Fruit fly (Drosophila melanogaster) whole organism, embryonic: Measurements from ENCODE around the gene CG17362.
A peak's percentile ranks its signal among the peaks of the same experiment; 100 is the strongest.

Experiments used
- Antp ChIP-seq: fragments of 200-800 bp; sonication (Bioruptor generic); optimal IDR thresholded peaks from 3 replicates; lab custom pipeline; 2016; ENCODE audit warnings: missing biosample characterization, missing genetic modification characterization
- BEAF-32 ChIP-seq: fragments of 200-800 bp; sonication (Bioruptor generic); optimal IDR thresholded peaks from 3 replicates; lab custom pipeline; 2017; ENCODE audit warnings: missing biosample characterization, missing genetic modification characterization, mild to moderate bottlenecking, moderate library complexity, missing genetic modification reagents
- CG10431 ChIP-seq: fragments of 200-800 bp; sonication (Bioruptor generic); optimal IDR thresholded peaks from 3 replicates; lab custom pipeline; 2018; ENCODE audit warnings: missing biosample characterization, mild to moderate bottlenecking, missing genetic modification characterization
- CG11504 ChIP-seq: fragments of 200-800 bp; sonication (Bioruptor generic); optimal IDR thresholded peaks from 3 replicates; lab custom pipeline; 2019; ENCODE audit warnings: missing biosample characterization, mild to moderate bottlenecking, missing genetic modification characterization, moderate library complexity
- CG13123 ChIP-seq: fragments of 200-800 bp; sonication (Bioruptor generic); optimal IDR thresholded peaks from 2 replicates; lab custom pipeline; 2016; ENCODE audit warnings: missing biosample characterization, missing genetic modification characterization
- CG14667 ChIP-seq: fragments of 200-800 bp; sonication (Bioruptor generic); IDR thresholded peaks from 2 replicates; pipeline ENCODE4 v1.3.6; 2022; ENCODE audit warnings: missing biosample characterization, missing genetic modification characterization
- CG1529 ChIP-seq: fragments of 200-800 bp; sonication (Bioruptor generic); optimal IDR thresholded peaks from 3 replicates; lab custom pipeline; 2018; ENCODE audit warnings: missing biosample characterization, missing genetic modification characterization
- CG1603 ChIP-seq: fragments of 200-800 bp; sonication (Bioruptor generic); optimal IDR thresholded peaks from 2 replicates; lab custom pipeline; 2019; ENCODE audit warnings: missing biosample characterization, mild to moderate bottlenecking, missing genetic modification characterization, moderate library complexity
- CG16815 ChIP-seq: fragments of 200-800 bp; sonication (Bioruptor generic); optimal IDR thresholded peaks from 3 replicates; lab custom pipeline; 2017; ENCODE audit warnings: missing biosample characterization, mild to moderate bottlenecking, missing genetic modification characterization
- CG17612 ChIP-seq: fragments of 200-800 bp; sonication (Bioruptor generic); IDR thresholded peaks from 2 replicates; pipeline ENCODE4 v1.3.6; 2022; ENCODE audit warnings: missing biosample characterization, missing genetic modification characterization
- CG17829 ChIP-seq: fragments of 200-800 bp; optimal IDR thresholded peaks from 2 replicates; lab custom pipeline; 2019; ENCODE audit warnings: missing biosample characterization, mild to moderate bottlenecking, missing genetic modification characterization, moderate library complexity
- CG2116 ChIP-seq: fragments of 200-800 bp; sonication (Bioruptor generic); optimal IDR thresholded peaks from 3 replicates; lab custom pipeline; 2018; ENCODE audit warnings: missing biosample characterization, mild to moderate bottlenecking, missing genetic modification characterization
- CG2712 ChIP-seq: fragments of 200-800 bp; optimal IDR thresholded peaks from 3 replicates; lab custom pipeline; 2019; ENCODE audit warnings: missing biosample characterization, mild to moderate bottlenecking, missing genetic modification characterization, moderate library complexity
- CG32767 ChIP-seq: fragments of 200-800 bp; sonication (Bioruptor generic); IDR thresholded peaks from 2 replicates; pipeline ENCODE4 v1.3.6; 2022; ENCODE audit warnings: missing biosample characterization, missing genetic modification characterization
- CG43689 ChIP-seq: fragments of 200-800 bp; sonication (Bioruptor generic); IDR thresholded peaks from 2 replicates; pipeline ENCODE4 v1.3.6; 2022; ENCODE audit warnings: missing biosample characterization, missing genetic modification characterization
- CG4617 ChIP-seq: fragments of 200-800 bp; sonication (Bioruptor generic); optimal IDR thresholded peaks from 3 replicates; lab custom pipeline; 2016; ENCODE audit warnings: missing biosample characterization, missing genetic modification characterization, borderline replicate concordance
- CG7372 ChIP-seq: fragments of 200-800 bp; sonication (Bioruptor generic); IDR thresholded peaks from 2 replicates; pipeline ENCODE4 v1.3.6; 2022; ENCODE audit warnings: missing biosample characterization, missing genetic modification characterization
- CG9876 ChIP-seq: fragments of 200-800 bp; sonication (Bioruptor generic); optimal IDR thresholded peaks from 2 replicates; lab custom pipeline; 2016; ENCODE audit warnings: missing biosample characterization, missing genetic modification characterization
- Dek ChIP-seq: fragments of 200-800 bp; sonication (Bioruptor generic); optimal IDR thresholded peaks from 3 replicates; lab custom pipeline; 2019; ENCODE audit warnings: missing biosample characterization, mild to moderate bottlenecking, missing genetic modification characterization, moderate library complexity
- Dp ChIP-seq: fragments of 200-800 bp; sonication (Bioruptor generic); optimal IDR thresholded peaks from 2 replicates; lab custom pipeline; 2018; ENCODE audit warnings: missing biosample characterization, mild to moderate bottlenecking, missing genetic modification characterization, moderate library complexity
- E2f2 ChIP-seq: fragments of 200-800 bp; sonication (Bioruptor generic); IDR thresholded peaks from 2 replicates; pipeline ENCODE4 v1.3.6; 2022; ENCODE audit warnings: missing biosample characterization, missing genetic modification characterization
- HLH3B ChIP-seq: fragments of 200-800 bp; sonication (Bioruptor generic); IDR thresholded peaks from 2 replicates; pipeline ENCODE4 v1.3.6; 2022; ENCODE audit warnings: missing biosample characterization, missing genetic modification characterization
- HLH54F ChIP-seq: fragments of 200-800 bp; sonication (Bioruptor generic); optimal IDR thresholded peaks from 3 replicates; lab custom pipeline; 2016; ENCODE audit warnings: missing biosample characterization, missing genetic modification characterization
- Hr3 ChIP-seq: fragments of 200-800 bp; sonication (Bioruptor generic); optimal IDR thresholded peaks from 3 replicates; lab custom pipeline; 2016; ENCODE audit warnings: missing biosample characterization, missing genetic modification characterization
- Lhr ChIP-seq: fragments of 200-800 bp; sonication (Bioruptor generic); optimal IDR thresholded peaks from 3 replicates; lab custom pipeline; 2017; ENCODE audit warnings: mild to moderate bottlenecking, missing biosample characterization, missing genetic modification reagents, missing genetic modification characterization
- MESR4 ChIP-seq: fragments of 200-800 bp; sonication (Bioruptor generic); optimal IDR thresholded peaks from 2 replicates; lab custom pipeline; 2018; ENCODE audit warnings: missing biosample characterization, mild to moderate bottlenecking, missing genetic modification characterization, moderate library complexity
- Ptx1 ChIP-seq: fragments of 200-800 bp; sonication (Bioruptor generic); IDR thresholded peaks from 2 replicates; pipeline ENCODE4 v1.3.6; 2022; ENCODE audit warnings: missing biosample characterization, missing genetic modification characterization
- ash1 ChIP-seq: fragments of 200-800 bp; sonication (Bioruptor generic); optimal IDR thresholded peaks from 2 replicates; lab custom pipeline; 2018; ENCODE audit warnings: missing biosample characterization, mild to moderate bottlenecking, missing genetic modification characterization
- crp ChIP-seq, 2 experiments: fragments of 200-800 bp; sonication (Bioruptor generic); optimal IDR thresholded peaks; 2 replicates in 1 of 2; 3 replicates in 1 of 2; lab custom pipeline; 2017; ENCODE audit warnings: missing biosample characterization in 2 of 2, missing genetic modification characterization in 2 of 2, mild to moderate bottlenecking in 1 of 2, moderate library complexity in 1 of 2
- gem ChIP-seq: fragments of 200-800 bp; sonication (Bioruptor generic); optimal IDR thresholded peaks from 2 replicates; lab custom pipeline; 2019; ENCODE audit warnings: missing biosample characterization, mild to moderate bottlenecking, missing genetic modification characterization, moderate library complexity
- gfzf ChIP-seq: fragments of 200-800 bp; sonication (Bioruptor generic); optimal IDR thresholded peaks from 2 replicates; lab custom pipeline; 2016; ENCODE audit warnings: missing biosample characterization, mild to moderate bottlenecking, missing genetic modification characterization, moderate library complexity
- nmo ChIP-seq: fragments of 200-800 bp; sonication (Bioruptor generic); optimal IDR thresholded peaks from 2 replicates; lab custom pipeline; 2018; ENCODE audit warnings: missing biosample characterization, mild to moderate bottlenecking, missing genetic modification characterization, moderate library complexity
- pb ChIP-seq: fragments of 200-800 bp; sonication (Bioruptor generic); optimal IDR thresholded peaks from 3 replicates; lab custom pipeline; 2016; ENCODE audit warnings: missing biosample characterization, missing genetic modification characterization
- sc ChIP-seq, 3 experiments: fragments of >200 bp in 2 of 3; fragments of 200-800 bp in 1 of 3; sonication (Bioruptor generic) in 1 of 3; optimal IDR thresholded peaks; 2 replicates in 2 of 3; 3 replicates in 1 of 3; lab custom pipeline; 2017; ENCODE audit warnings: mild to moderate bottlenecking in 1 of 3, missing biosample characterization in 1 of 3, missing genetic modification characterization in 1 of 3, missing genetic modification reagents in 1 of 3
- sens ChIP-seq: fragments of 200-800 bp; sonication (Bioruptor generic); peaks from one replicate; lab custom pipeline; 2016; ENCODE audit warnings: missing biosample characterization, missing genetic modification characterization
- stwl ChIP-seq: fragments of 200-800 bp; sonication (Bioruptor generic); optimal IDR thresholded peaks from 3 replicates; lab custom pipeline; 2018; ENCODE audit warnings: missing biosample characterization, mild to moderate bottlenecking, missing genetic modification characterization, moderate library complexity
- usp ChIP-seq: fragments of >200 bp; optimal IDR thresholded peaks from 2 replicates; lab custom pipeline; 2017; ENCODE audit warnings: missing biosample characterization, missing genetic modification characterization
- wor ChIP-seq: fragments of 200-800 bp; sonication (Bioruptor generic); IDR thresholded peaks from 2 replicates; pipeline ENCODE4 v1.3.6; 2022; ENCODE audit warnings: missing biosample characterization, missing genetic modification characterization
- z ChIP-seq: fragments of 200-800 bp; sonication (Bioruptor generic); IDR thresholded peaks from 3 replicates; pipeline ENCODE4 v1.3.6; 2022; ENCODE audit warnings: missing biosample characterization, missing genetic modification characterization

The CG17362 gene

DNA sequence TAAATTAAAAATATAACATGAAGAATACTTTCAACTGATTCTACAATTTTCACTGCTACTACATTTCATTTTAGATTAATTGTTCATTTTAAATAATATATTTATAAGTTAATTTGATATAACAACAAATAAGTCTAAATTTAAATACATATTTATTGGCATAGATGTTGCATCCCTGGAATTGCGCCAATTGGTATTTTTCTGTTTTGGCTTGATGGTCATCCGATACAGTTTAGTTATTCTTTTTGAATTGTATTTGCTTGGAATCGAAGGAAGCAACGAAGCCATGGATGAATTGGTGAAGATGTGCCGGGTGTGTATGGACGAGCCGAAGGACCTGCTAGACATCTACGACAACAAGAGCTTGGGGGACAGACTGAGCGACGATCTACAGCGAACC is 10.6 kb downstream of the CG17362 start, which contains the start of gene CG17361 (continued):
- TF ChIP-seq gem (tag; lab: Kevin White, UChicago): peak; percentile 27
- no peak for TF ChIP-seq CG7372
- no peak for TF ChIP-seq ash1 (GFP tag; lab: Kevin White, UChicago)
- peak; percentile 26 for TF ChIP-seq CG11504 (tag; lab: Kevin White, UChicago)
- peak; percentile 11 for TF ChIP-seq CG17829
- peak; percentile 20 for TF ChIP-seq CG1603 (tag; lab: Kevin White, UChicago)
- peak; percentile 27; the same call in 1 of the 2 replicates for TF ChIP-seq Ptx1 (GFP tag; lab: Robert Waterston, UW)
- TF ChIP-seq CG2712 (tag; lab: Kevin White, UChicago): peak; percentile 15
- TF ChIP-seq nmo (GFP tag; lab: Kevin White, UChicago): peak; percentile 7
- no peak for TF ChIP-seq Antp (GFP tag; lab: Kevin White, UChicago)

DNA sequence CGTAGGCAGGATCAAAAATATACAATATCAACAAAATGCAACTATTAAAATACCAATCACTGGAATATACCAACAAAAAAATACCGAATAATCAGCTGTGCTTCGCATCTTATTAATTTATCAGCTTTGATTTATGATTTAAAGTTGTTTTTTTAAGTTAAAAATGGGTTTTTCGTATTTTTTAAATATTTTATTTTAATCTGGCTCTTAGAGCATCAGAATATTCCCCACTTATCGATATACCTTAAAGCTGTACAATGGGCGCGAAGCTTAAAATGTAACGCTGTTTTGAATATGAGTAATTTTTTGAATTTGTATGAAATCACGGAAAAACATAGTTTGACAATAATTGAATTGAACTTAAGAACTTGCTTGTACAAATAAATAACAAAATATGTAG is 12.8 kb downstream of the CG17362 start, which contains the start of gene CG17359:
Gene CG17359 (minus strand): TSS at position 48 of the 400 bp plus-strand sequence.
- peak; percentile 63; the same call in 1 of the 2 replicates for TF ChIP-seq E2f2 (GFP tag; lab: Robert Waterston, UW)
- TF ChIP-seq gfzf (GFP tag; lab: Kevin White, UChicago): peak; percentile 18
- TF ChIP-seq HLH54F (GFP tag; lab: Kevin White, UChicago): no peak
- TF ChIP-seq CG13123 (GFP tag; lab: Kevin White, UChicago): no peak
- TF ChIP-seq stwl (tag; lab: Kevin White, UChicago): peak; percentile 14
- TF ChIP-seq CG10431 (GFP tag; lab: Kevin White, UChicago): no peak
- TF ChIP-seq pb (GFP tag; lab: Kevin White, UChicago): no peak
- peak; percentile 59 for TF ChIP-seq sens (GFP tag; lab: Kevin White, UChicago)
- TF ChIP-seq CG17829: no peak
- no peak for TF ChIP-seq Dek (tag; lab: Kevin White, UChicago)
- no peak for TF ChIP-seq sc (optimal IDR thresholded peaks at IDR 0.05; lab: Kevin White, UChicago)
- TF ChIP-seq sc (GFP tag; optimal IDR thresholded peaks at IDR 0.05; lab: Kevin White, UChicago): no peak
- no peak for TF ChIP-seq CG32767 (GFP tag; lab: Robert Waterston, UW)
- no peak for TF ChIP-seq wor (GFP tag; lab: Robert Waterston, UW)
- no peak for TF ChIP-seq CG9876 (GFP tag; lab: Kevin White, UChicago)
- no peak for TF ChIP-seq z (GFP tag; lab: Robert Waterston, UW)
- peak; percentile 78 for TF ChIP-seq CG2116
- TF ChIP-seq CG16815 (GFP tag; lab: Kevin White, UChicago): no peak
- TF ChIP-seq CG1529 (GFP tag; lab: Kevin White, UChicago): no peak
- TF ChIP-seq crp (GFP tag; optimal IDR thresholded peaks at IDR 0.05; lab: Kevin White, UChicago): peak in 1 of 2 experiments; percentile 73
- TF ChIP-seq CG14667 (GFP tag; lab: Robert Waterston, UW): no peak
- no peak for TF ChIP-seq CG17612 (GFP tag; lab: Robert Waterston, UW)
- peak; percentile 5 for TF ChIP-seq BEAF-32 (GFP tag; lab: Kevin White, UChicago)
- TF ChIP-seq usp: no peak
- peak; percentile 39 for TF ChIP-seq Dp
- no peak for TF ChIP-seq CG4617 (GFP tag; lab: Kevin White, UChicago)
- TF ChIP-seq CG43689 (GFP tag; lab: Robert Waterston, UW): no peak
- TF ChIP-seq MESR4: no peak
- TF ChIP-seq Hr3 (GFP tag; lab: Kevin White, UChicago): no peak
- no peak for TF ChIP-seq HLH3B (GFP tag; lab: Robert Waterston, UW)
- TF ChIP-seq Lhr: no peak
